Fruit fly (Drosophila melanogaster) whole organism, adult: Measurements from ENCODE around the gene stg1.

Experiments
- CG11617 ChIP-seq: fragments of 200-800 bp; sonication (Bioruptor generic); optimal IDR thresholded peaks from 2 replicates; lab custom pipeline; 2017; ENCODE audit warnings: mild to moderate bottlenecking, missing biosample characterization, missing genetic modification reagents, missing genetic modification characterization
- CG12768 ChIP-seq: fragments of 200-800 bp; sonication (Bioruptor generic); optimal IDR thresholded peaks from 2 replicates; lab custom pipeline; 2017; ENCODE audit warnings: missing biosample characterization, missing genetic modification characterization, mild to moderate bottlenecking, moderate library complexity, missing genetic modification reagents
- CG14711 ChIP-seq: fragments of 200-800 bp; sonication (Bioruptor generic); optimal IDR thresholded peaks from 2 replicates; lab custom pipeline; 2018; ENCODE audit warnings: missing biosample characterization, mild to moderate bottlenecking, missing genetic modification characterization, moderate library complexity
- Clk ChIP-seq: fragments of 200-800 bp; sonication (Bioruptor generic); optimal IDR thresholded peaks from 2 replicates; lab custom pipeline; 2017; ENCODE audit warnings: missing biosample characterization, missing genetic modification characterization
- Crg-1 ChIP-seq: fragments of 200-800 bp; sonication (Bioruptor generic); optimal IDR thresholded peaks from 2 replicates; lab custom pipeline; 2016; ENCODE audit warnings: missing biosample characterization, missing genetic modification characterization
- Hr96 ChIP-seq: fragments of 200-800 bp; sonication (Bioruptor generic); optimal IDR thresholded peaks from 2 replicates; lab custom pipeline; 2016; ENCODE audit warnings: missing biosample characterization, missing genetic modification characterization
- Mnt ChIP-seq: fragments of 200-800 bp; sonication (Bioruptor generic); optimal IDR thresholded peaks from 2 replicates; lab custom pipeline; 2016; ENCODE audit warnings: missing biosample characterization, mild to moderate bottlenecking, missing genetic modification characterization
- bab1 ChIP-seq: fragments of 200-800 bp; sonication (Bioruptor generic); optimal IDR thresholded peaks from 3 replicates; lab custom pipeline; 2019; ENCODE audit warnings: missing biosample characterization, mild to moderate bottlenecking, missing genetic modification characterization, moderate library complexity
- cnc ChIP-seq, 2 experiments: fragments of >200 bp; optimal IDR thresholded peaks; 2 replicates each; lab custom pipeline; 2017
- kay ChIP-seq: fragments of 200-800 bp; sonication (Bioruptor generic); peaks from one replicate; lab custom pipeline; 2016; ENCODE audit warnings: missing biosample characterization, missing genetic modification characterization, borderline replicate concordance
- ovo ChIP-seq: fragments of 200-800 bp; sonication (Bioruptor generic); optimal IDR thresholded peaks from 2 replicates; lab custom pipeline; 2016; ENCODE audit warnings: missing biosample characterization, missing genetic modification characterization
- pad ChIP-seq: fragments of 200-800 bp; sonication (Bioruptor generic); optimal IDR thresholded peaks from 3 replicates; lab custom pipeline; 2017; ENCODE audit warnings: missing biosample characterization, missing genetic modification characterization, mild to moderate bottlenecking, moderate library complexity, missing genetic modification reagents
- tj ChIP-seq: fragments of 200-800 bp; sonication (Bioruptor generic); optimal IDR thresholded peaks from 3 replicates; lab custom pipeline; 2017; ENCODE audit warnings: missing biosample characterization, mild to moderate bottlenecking, missing genetic modification characterization, moderate library complexity
- toe ChIP-seq: fragments of 200-800 bp; sonication (Bioruptor generic); optimal IDR thresholded peaks from 2 replicates; lab custom pipeline; 2016; ENCODE audit warnings: missing biosample characterization, missing genetic modification characterization

dm6 chrX:21067474-21067873 lies 26.2 kb upstream of the stg1 start, which contains the start of gene CG32512:
- TF ChIP-seq bab1 (GFP tag; lab: Kevin White, UChicago): no peak
- TF ChIP-seq CG14711 (tag; lab: Kevin White, UChicago): no peak
- no peak for TF ChIP-seq CG11617 (GFP tag; lab: Kevin White, UChicago)
- no peak for TF ChIP-seq tj (GFP tag; lab: Kevin White, UChicago)
- TF ChIP-seq cnc (optimal IDR thresholded peaks at IDR 0.05; lab: Kevin White, UChicago): no peak
- no peak for TF ChIP-seq pad (GFP tag; lab: Kevin White, UChicago)
- TF ChIP-seq Mnt (GFP tag; lab: Kevin White, UChicago): no peak
- peak; percentile 18 for TF ChIP-seq Hr96 (GFP tag; lab: Kevin White, UChicago)
- TF ChIP-seq kay (GFP tag; lab: Kevin White, UChicago): peak; percentile 17
- no peak for TF ChIP-seq toe (GFP tag; lab: Kevin White, UChicago)
- TF ChIP-seq Crg-1 (GFP tag; lab: Kevin White, UChicago): no peak
- TF ChIP-seq CG12768: no peak
- no peak for TF ChIP-seq Clk (GFP tag; lab: Kevin White, UChicago)
- TF ChIP-seq ovo (GFP tag; lab: Kevin White, UChicago): no peak
